Worm (Caenorhabditis elegans) whole organism, mixed stage, embryonic: ENCODE results near the gene F46E10.18.

Experiments
- M03D4.4 ChIP-seq: sonication (generic microtip); optimal IDR thresholded peaks from 2 replicates; lab custom pipeline; 2017; ENCODE audit warnings: mild to moderate bottlenecking, missing genetic modification characterization, missing compliant biosample characterization
- bed-3 ChIP-seq: fragments of 200-800 bp; sonication (Bioruptor generic); optimal IDR thresholded peaks from 3 replicates; lab custom pipeline; 2018; ENCODE audit warnings: mild to moderate bottlenecking, missing genetic modification characterization, moderate library complexity, missing compliant biosample characterization
- blmp-1 ChIP-seq: fragments of 150-350 bp; optimal IDR thresholded peaks from 2 replicates; lab custom pipeline; 2014; ENCODE audit warnings: missing biosample characterization, missing genetic modification characterization
- ceh-83 ChIP-seq: fragments of 200-800 bp; sonication (Bioruptor generic); optimal IDR thresholded peaks from 2 replicates; lab custom pipeline; 2018; ENCODE audit warnings: mild to moderate bottlenecking, missing genetic modification characterization, missing compliant biosample characterization
- ces-1 ChIP-seq: fragments of 150-350 bp; optimal IDR thresholded peaks from 2 replicates; lab custom pipeline; 2014; ENCODE audit warnings: missing biosample characterization, missing genetic modification reagents, missing genetic modification characterization
- cnd-1 ChIP-seq: fragments of 200-800 bp; sonication (Bioruptor generic); optimal IDR thresholded peaks from 2 replicates; lab custom pipeline; 2018; ENCODE audit warnings: mild to moderate bottlenecking, missing genetic modification characterization, missing compliant biosample characterization
- drap-1 ChIP-seq: fragments of 200-800 bp; sonication (Bioruptor generic); optimal IDR thresholded peaks from 3 replicates; lab custom pipeline; 2018; ENCODE audit warnings: mild to moderate bottlenecking, missing genetic modification characterization, missing compliant biosample characterization
- flh-1 ChIP-seq: fragments of 200-800 bp; sonication (Bioruptor generic); optimal IDR thresholded peaks from 2 replicates; lab custom pipeline; 2018; ENCODE audit warnings: mild to moderate bottlenecking, missing genetic modification characterization, moderate library complexity, missing compliant biosample characterization
- ham-2 ChIP-seq: fragments of 200-800 bp; sonication (Bioruptor generic); optimal IDR thresholded peaks from 2 replicates; lab custom pipeline; 2018; ENCODE audit warnings: mild to moderate bottlenecking, missing genetic modification characterization, missing compliant biosample characterization
- hlh-1 ChIP-seq: fragments of 150-350 bp; optimal IDR thresholded peaks from 2 replicates; lab custom pipeline; 2014; ENCODE audit warnings: missing biosample characterization, missing genetic modification reagents, missing genetic modification characterization
- lin-13 ChIP-seq: fragments of 150-350 bp; optimal IDR thresholded peaks from 2 replicates; lab custom pipeline; 2014; ENCODE audit warnings: missing biosample characterization, missing genetic modification characterization
- lin-32 ChIP-seq: fragments of 200-800 bp; sonication (Bioruptor generic); optimal IDR thresholded peaks from 2 replicates; lab custom pipeline; 2018; ENCODE audit warnings: mild to moderate bottlenecking, missing genetic modification characterization, missing compliant biosample characterization
- lsy-2 ChIP-seq: fragments of 150-350 bp; optimal IDR thresholded peaks from 2 replicates; lab custom pipeline; 2014; ENCODE audit warnings: missing biosample characterization, missing genetic modification characterization
- mab-5 ChIP-seq: fragments of 150-350 bp; optimal IDR thresholded peaks from 2 replicates; lab custom pipeline; 2014; ENCODE audit warnings: missing biosample characterization, missing genetic modification characterization
- mep-1 ChIP-seq: fragments of 150-350 bp; optimal IDR thresholded peaks from 2 replicates; lab custom pipeline; 2017; ENCODE audit warnings: missing biosample characterization, missing genetic modification reagents, missing genetic modification characterization, inconsistent platforms
- mls-2 ChIP-seq: sonication (generic microtip); optimal IDR thresholded peaks from 2 replicates; lab custom pipeline; 2016; ENCODE audit warnings: mild to moderate bottlenecking, missing genetic modification characterization, moderate library complexity, missing compliant biosample characterization
- nhr-12 ChIP-seq: fragments of 150-350 bp; optimal IDR thresholded peaks from 2 replicates; lab custom pipeline; 2014; ENCODE audit warnings: missing biosample characterization, missing genetic modification characterization
- nhr-2 ChIP-seq: fragments of 150-350 bp; optimal IDR thresholded peaks from 2 replicates; lab custom pipeline; 2014; ENCODE audit warnings: missing biosample characterization, missing genetic modification characterization
- nhr-76 ChIP-seq: sonication (generic microtip); optimal IDR thresholded peaks from 2 replicates; lab custom pipeline; 2017; ENCODE audit warnings: missing biosample characterization, missing genetic modification characterization
- pha-4 ChIP-seq: fragments of 150-350 bp; optimal IDR thresholded peaks from 2 replicates; lab custom pipeline; 2018; ENCODE audit warnings: missing biosample characterization, missing genetic modification reagents, missing genetic modification characterization
- sem-2 ChIP-seq: fragments of 200-800 bp; sonication (Bioruptor generic); optimal IDR thresholded peaks from 2 replicates; lab custom pipeline; 2018; ENCODE audit warnings: mild to moderate bottlenecking, missing genetic modification characterization, missing compliant biosample characterization
- sptf-1 ChIP-seq: sonication (generic microtip); optimal IDR thresholded peaks from 2 replicates; lab custom pipeline; 2017; ENCODE audit warnings: mild to moderate bottlenecking, missing genetic modification characterization, moderate library complexity, missing compliant biosample characterization
- unc-120 ChIP-seq: sonication (generic microtip); optimal IDR thresholded peaks from 2 replicates; lab custom pipeline; 2017; ENCODE audit warnings: missing genetic modification characterization, missing compliant biosample characterization; ENCODE audit not compliant: poor library complexity, severe bottlenecking
- unc-39 ChIP-seq: fragments of 150-350 bp; optimal IDR thresholded peaks from 2 replicates; lab custom pipeline; 2014; ENCODE audit warnings: missing biosample characterization, missing genetic modification characterization
- zip-8 ChIP-seq: fragments of 150-350 bp; optimal IDR thresholded peaks from 2 replicates; lab custom pipeline; 2014; ENCODE audit warnings: missing biosample characterization, missing genetic modification characterization
- ztf-11 ChIP-seq: fragments of 150-350 bp; optimal IDR thresholded peaks from 2 replicates; lab custom pipeline; 2014; ENCODE audit warnings: missing biosample characterization, missing genetic modification characterization

F46E10.18 gene

DNA sequence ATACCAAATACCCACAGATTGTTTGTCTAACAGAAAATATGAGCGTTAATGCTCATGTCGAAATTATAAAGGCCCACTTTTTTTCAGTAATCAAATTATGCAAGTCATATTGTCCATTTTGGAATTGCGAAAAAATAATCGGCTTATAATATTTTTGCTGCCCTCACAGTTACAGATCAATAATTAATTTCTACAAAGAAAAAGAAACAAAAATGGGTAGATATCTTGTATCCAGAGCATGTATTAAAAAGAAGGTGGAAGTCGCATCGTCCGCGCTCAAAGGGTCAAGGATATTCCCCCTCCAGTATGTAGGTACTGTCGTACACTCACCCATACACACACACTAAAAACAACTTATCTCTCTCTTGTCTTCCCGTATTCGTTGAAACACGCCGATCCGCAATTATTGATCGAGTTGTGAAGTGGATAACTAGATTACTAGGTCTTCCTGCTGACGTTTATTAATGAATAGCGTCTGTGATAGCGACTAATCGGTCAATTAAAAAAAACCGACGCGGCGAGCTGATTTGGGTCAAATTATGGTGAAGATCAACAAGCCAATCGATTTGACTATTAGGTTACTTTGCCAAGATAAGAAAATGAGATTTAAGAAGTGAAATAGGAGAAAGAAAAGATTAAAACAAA lies 6.9 kb upstream of the F46E10.18 start:
- TF ChIP-seq drap-1: no peak
- no peak for TF ChIP-seq ceh-83 (GFP tag; lab: Kevin White, UChicago)
- no peak for TF ChIP-seq pha-4
- no peak for TF ChIP-seq nhr-2
- no peak for TF ChIP-seq unc-120 (tag; lab: Kevin White, UChicago)
- TF ChIP-seq lin-32 (GFP tag; lab: Kevin White, UChicago): no peak
- no peak for TF ChIP-seq unc-39 (tag; lab: Kevin White, UChicago)
- no peak for TF ChIP-seq hlh-1 (tag; lab: Kevin White, UChicago)
- no peak for TF ChIP-seq sem-2 (GFP tag; lab: Kevin White, UChicago)
- no peak for TF ChIP-seq lin-13 (tag; lab: Kevin White, UChicago)
- no peak for TF ChIP-seq mep-1 (tag; lab: Kevin White, UChicago)
- no peak for TF ChIP-seq nhr-12

DNA sequence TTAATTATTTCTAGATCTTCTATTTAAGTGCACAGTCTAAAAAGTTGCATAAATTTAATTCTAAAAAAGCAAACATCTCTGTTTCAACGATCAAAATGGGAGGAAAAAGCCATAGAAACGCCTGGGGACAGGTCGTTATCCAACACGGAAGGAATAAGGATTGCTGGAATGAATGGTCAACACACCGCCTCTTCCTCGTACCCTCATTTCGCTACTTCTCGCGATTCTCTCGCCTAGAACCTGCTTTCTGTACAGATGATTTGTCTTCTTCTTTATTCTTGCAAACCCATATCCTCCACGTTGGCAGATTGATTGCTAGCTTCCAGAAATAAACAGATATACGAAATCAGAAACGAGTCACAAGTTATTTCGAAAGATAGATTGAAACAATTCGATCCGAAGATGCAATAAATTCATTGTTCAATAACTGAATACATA lies 5.9 kb upstream of the F46E10.18 start, which contains the start of gene dpy-11:
dpy-11 (minus strand) TSS at position 354 of the 438 bp plus-strand sequence.
- TF ChIP-seq lin-32 (GFP tag; lab: Kevin White, UChicago): no peak
- TF ChIP-seq nhr-12: no peak
- TF ChIP-seq M03D4.4: no peak
- TF ChIP-seq sptf-1 (tag; lab: Kevin White, UChicago): no peak
- no peak for TF ChIP-seq ztf-11 (tag; lab: Kevin White, UChicago)
- TF ChIP-seq mep-1 (tag; lab: Kevin White, UChicago): no peak
- no peak for TF ChIP-seq flh-1

DNA sequence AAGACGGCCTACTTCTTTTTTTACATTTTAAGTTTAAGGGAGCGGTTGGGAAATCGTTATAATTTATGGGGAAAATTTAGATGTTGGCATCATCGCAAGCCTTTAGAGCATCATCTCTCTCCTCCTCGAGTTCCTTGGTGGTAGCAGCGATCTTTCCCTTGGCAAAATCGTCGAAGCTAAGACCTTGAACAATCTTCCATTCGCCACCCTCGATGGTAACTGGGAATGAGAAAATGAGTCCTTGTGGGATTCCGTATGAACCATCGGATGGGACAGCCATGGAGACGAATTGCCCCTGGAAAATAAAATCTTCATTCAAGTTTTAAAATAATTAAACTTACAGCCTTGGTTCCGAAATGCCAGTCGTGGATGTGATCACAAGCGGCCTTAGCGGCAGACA lies 5.5 kb upstream of the F46E10.18 start:
- TF ChIP-seq nhr-2: no peak
- no peak for TF ChIP-seq flh-1
- TF ChIP-seq nhr-12: no peak
- TF ChIP-seq drap-1: no peak
- no peak for TF ChIP-seq sptf-1 (tag; lab: Kevin White, UChicago)
- TF ChIP-seq cnd-1 (tag; lab: Kevin White, UChicago): no peak

DNA sequence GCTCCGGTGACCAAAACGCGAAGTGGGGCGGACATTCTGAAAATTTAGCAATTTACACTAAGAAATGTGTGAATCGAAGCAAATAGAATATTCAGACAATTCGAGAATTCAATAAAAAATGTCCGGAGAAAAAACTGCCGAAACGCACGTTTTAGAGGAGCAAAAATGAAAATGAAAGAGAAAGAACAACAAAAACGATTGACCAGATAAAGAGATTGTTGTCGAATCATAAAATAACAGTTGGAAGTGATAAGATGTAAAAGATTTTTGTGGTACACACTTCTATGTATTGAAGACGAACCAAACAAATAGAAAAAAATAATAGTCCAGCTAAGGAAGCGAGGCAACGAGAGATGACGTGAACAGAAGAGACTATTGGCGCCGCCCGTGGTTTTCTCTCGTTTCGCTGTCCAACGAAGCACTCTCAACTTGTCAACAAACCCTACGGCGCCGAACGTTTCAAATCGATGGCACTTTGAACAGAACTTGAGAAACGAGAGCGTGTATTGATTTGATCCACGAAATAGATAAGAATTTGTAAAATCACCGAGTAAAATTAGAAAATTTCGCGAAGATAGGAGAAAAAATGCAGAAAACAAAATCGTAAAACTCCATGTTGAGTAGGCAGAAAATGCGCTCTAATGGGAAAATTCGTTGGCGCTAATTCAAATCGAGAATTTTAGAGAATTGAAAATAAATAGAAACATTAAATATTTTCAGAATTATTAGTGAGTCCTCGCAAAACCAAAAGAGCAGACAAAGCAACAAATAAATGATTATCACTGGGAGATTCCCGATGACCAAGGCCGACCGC lies 4.1 kb upstream of the F46E10.18 start, which contains the start of gene mdh-1:
mdh-1 (minus strand) TSS at position 36 of the 814 bp plus-strand sequence.
- TF ChIP-seq sptf-1 (tag; lab: Kevin White, UChicago): no peak
- no peak for TF ChIP-seq nhr-76 (tag; lab: Kevin White, UChicago)
- TF ChIP-seq ham-2 (GFP tag; lab: Kevin White, UChicago): no peak
- TF ChIP-seq mep-1 (tag; lab: Kevin White, UChicago): no peak

DNA sequence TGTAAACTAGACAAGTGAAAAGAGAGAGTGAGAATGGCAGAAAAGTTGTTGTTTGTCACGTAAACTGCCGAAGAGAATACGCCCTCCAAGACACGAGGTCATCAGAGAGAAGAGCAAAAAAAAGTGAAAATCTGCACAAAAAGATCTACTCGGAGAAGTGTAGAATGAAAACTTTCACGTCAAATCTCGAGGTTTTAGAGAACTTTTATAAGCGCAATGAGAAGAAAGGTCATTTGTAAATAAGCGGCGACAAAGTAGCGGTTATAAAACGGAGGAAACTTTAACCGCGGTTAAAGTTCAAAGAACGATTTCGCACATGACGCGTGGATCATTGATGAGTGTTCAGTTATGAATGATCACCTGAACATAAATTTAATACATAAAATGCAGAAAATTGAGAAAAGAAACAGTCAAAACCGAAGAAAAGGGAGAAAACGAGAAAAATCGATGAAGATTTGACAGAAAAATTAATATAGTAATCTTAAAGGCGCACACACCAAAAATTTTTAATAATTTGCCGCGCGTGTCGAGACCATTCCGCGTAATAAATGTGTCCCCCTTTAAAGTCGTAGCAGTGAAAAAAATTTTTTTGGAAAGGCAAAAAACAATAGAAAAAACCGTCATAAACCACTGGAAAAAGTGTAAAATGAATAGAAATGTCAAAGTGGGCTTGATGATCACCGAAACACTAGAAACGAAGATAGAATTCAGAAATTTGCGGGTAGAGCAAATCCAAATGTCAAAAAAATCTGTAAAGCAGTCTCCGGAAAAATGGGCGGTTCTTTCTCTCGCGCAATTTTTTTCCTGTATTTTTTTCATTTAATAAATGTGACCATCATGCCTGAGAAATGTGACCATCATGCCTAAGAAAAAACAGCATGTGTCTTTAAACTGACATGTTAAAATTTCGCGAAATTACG lies 3.3 kb upstream of the F46E10.18 start:
- TF ChIP-seq sem-2 (GFP tag; lab: Kevin White, UChicago): no peak
- no peak for TF ChIP-seq ceh-83 (GFP tag; lab: Kevin White, UChicago)
- TF ChIP-seq hlh-1 (tag; lab: Kevin White, UChicago): peak; percentile 20
- no peak for TF ChIP-seq nhr-12
- TF ChIP-seq unc-120 (tag; lab: Kevin White, UChicago): peak; percentile 2

DNA sequence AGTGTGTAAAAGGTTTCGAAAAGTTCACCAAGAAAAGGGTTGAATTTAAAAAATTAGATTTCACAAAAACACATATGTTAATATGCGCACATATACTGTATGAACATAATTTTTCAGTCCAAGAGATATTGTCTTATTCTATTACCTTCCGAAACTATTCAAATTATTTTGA lies 2.7 kb upstream of the F46E10.18 start, which contains the start of gene F46E10.3:
F46E10.3 (plus strand) TSS at position 73 of the 172 bp plus-strand sequence.
- no peak for TF ChIP-seq cnd-1 (tag; lab: Kevin White, UChicago)
- no peak for TF ChIP-seq sem-2 (GFP tag; lab: Kevin White, UChicago)
- no peak for TF ChIP-seq blmp-1

DNA sequence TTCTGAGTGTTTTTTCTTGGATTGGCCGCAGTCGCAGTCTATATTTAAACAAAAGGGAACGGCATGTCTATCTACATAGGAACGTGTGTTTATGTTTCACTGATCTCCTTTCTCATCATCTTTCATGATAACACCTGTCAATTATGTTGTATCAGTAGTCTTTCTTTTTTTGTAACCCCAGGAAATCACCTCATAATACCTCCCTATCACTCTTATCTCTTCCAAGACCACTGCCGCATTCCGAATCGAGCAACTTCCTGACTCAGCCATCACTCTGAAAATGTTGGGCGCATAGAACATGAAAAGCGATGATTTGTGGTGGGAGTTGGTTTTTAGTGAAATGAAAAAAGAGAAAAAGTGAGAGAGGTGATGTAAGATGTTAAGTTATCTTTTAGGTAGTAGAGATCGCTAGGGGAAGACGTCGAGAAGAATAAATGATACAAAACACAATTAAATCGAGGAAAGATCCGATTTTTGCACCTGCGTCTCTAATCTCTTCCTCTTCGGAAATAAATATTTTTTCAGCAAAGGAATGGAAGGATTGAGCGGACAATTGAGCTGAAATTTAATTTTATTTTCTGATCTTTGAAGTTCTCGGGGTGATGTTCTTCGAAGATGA lies 2.2 kb downstream of the F46E10.18 start:
- TF ChIP-seq unc-120 (tag; lab: Kevin White, UChicago) (no peak), lsy-2 (tag; lab: Kevin White, UChicago) (no peak), nhr-2 (no peak), ces-1 (GFP tag; lab: Kevin White, UChicago) (no peak), mab-5 (no peak), zip-8 (tag; lab: Kevin White, UChicago) (no peak), M03D4.4 (no peak), mls-2 (tag; lab: Kevin White, UChicago) (no peak), lin-32 (GFP tag; lab: Kevin White, UChicago) (no peak), bed-3 (GFP tag; lab: Kevin White, UChicago) (no peak), nhr-76 (tag; lab: Kevin White, UChicago) (no peak), nhr-12 (no peak)
